Worm (Caenorhabditis elegans) whole organism, L3 larva: ENCODE measurements around the gene srj-37.

ENCODE experiments used
- ZK546.5 ChIP-seq: sonication (generic microtip); optimal IDR thresholded peaks from 2 replicates; lab custom pipeline; 2017; ENCODE audit warnings: missing biosample characterization, missing genetic modification characterization
- ama-1 ChIP-seq: fragments of 150-350 bp; optimal IDR thresholded peaks from 2 replicates; lab custom pipeline; 2018
- ceh-16 ChIP-seq: sonication (generic microtip); optimal IDR thresholded peaks from 2 replicates; lab custom pipeline; 2017; ENCODE audit warnings: missing biosample characterization, missing genetic modification characterization
- ceh-28 ChIP-seq: fragments of 150-350 bp; optimal IDR thresholded peaks from 2 replicates; lab custom pipeline; 2014; ENCODE audit warnings: missing biosample characterization, missing genetic modification reagents, missing genetic modification characterization
- ceh-9 ChIP-seq: sonication (generic microtip); optimal IDR thresholded peaks from 2 replicates; lab custom pipeline; 2018; ENCODE audit warnings: missing biosample characterization, missing genetic modification characterization
- daf-12 ChIP-seq: fragments of 150-350 bp; optimal IDR thresholded peaks from 2 replicates; lab custom pipeline; 2014; ENCODE audit warnings: missing biosample characterization, missing genetic modification reagents, missing genetic modification characterization
- egl-27 ChIP-seq: sonication (generic microtip); optimal IDR thresholded peaks from 4 replicates; lab custom pipeline; 2017; ENCODE audit warnings: missing biosample characterization, missing genetic modification reagents, missing genetic modification characterization
- egl-5 ChIP-seq: fragments of 150-350 bp; optimal IDR thresholded peaks from 2 replicates; lab custom pipeline; 2017; ENCODE audit warnings: missing biosample characterization, missing genetic modification reagents, missing genetic modification characterization, inconsistent platforms
- elt-1 ChIP-seq: fragments of 150-350 bp; optimal IDR thresholded peaks from 2 replicates; lab custom pipeline; 2014; ENCODE audit warnings: missing biosample characterization, missing genetic modification characterization
- elt-2 ChIP-seq: sonication (generic microtip); optimal IDR thresholded peaks from 2 replicates; lab custom pipeline; 2016; ENCODE audit warnings: missing genetic modification reagents, mild to moderate bottlenecking, missing genetic modification characterization, missing compliant biosample characterization
- elt-3 ChIP-seq, 3 experiments: fragments of 150-350 bp in 1 of 3; sonication (generic microtip) in 2 of 3; optimal IDR thresholded peaks; 2 replicates in 2 of 3; 4 replicates in 1 of 3; lab custom pipeline; 2014 to 2017; ENCODE audit warnings: missing biosample characterization in 3 of 3, missing genetic modification characterization in 3 of 3
- eor-1 ChIP-seq, 2 experiments: fragments of 150-350 bp; optimal IDR thresholded peaks; 2 replicates each; lab custom pipeline; 2014 to 2018; ENCODE audit warnings: missing biosample characterization in 2 of 2, missing genetic modification characterization in 2 of 2
- fkh-10 ChIP-seq: sonication (generic microtip); optimal IDR thresholded peaks from 2 replicates; lab custom pipeline; 2017; ENCODE audit warnings: missing biosample characterization, missing genetic modification reagents, missing genetic modification characterization
- fkh-2 ChIP-seq: fragments of 150-350 bp; optimal IDR thresholded peaks from 2 replicates; lab custom pipeline; 2014; ENCODE audit warnings: missing biosample characterization, missing genetic modification reagents, missing genetic modification characterization
- fos-1 ChIP-seq: fragments of 150-350 bp; optimal IDR thresholded peaks from 2 replicates; lab custom pipeline; 2014; ENCODE audit warnings: missing biosample characterization, missing genetic modification characterization
- hmg-11 ChIP-seq: sonication (generic microtip); optimal IDR thresholded peaks from 2 replicates; lab custom pipeline; 2016; ENCODE audit warnings: missing genetic modification characterization, missing compliant biosample characterization
- jun-1 ChIP-seq: fragments of 150-350 bp; optimal IDR thresholded peaks from 2 replicates; lab custom pipeline; 2014; ENCODE audit warnings: missing biosample characterization, missing genetic modification reagents, missing genetic modification characterization
- lin-15B ChIP-seq: fragments of 150-350 bp; optimal IDR thresholded peaks from 2 replicates; lab custom pipeline; 2014; ENCODE audit warnings: missing biosample characterization, missing genetic modification characterization
- lin-39 ChIP-seq: fragments of 150-350 bp; optimal IDR thresholded peaks from 2 replicates; lab custom pipeline; 2018; ENCODE audit warnings: missing biosample characterization, missing genetic modification reagents, missing genetic modification characterization
- mdl-1 ChIP-seq: fragments of 150-350 bp; optimal IDR thresholded peaks from 2 replicates; lab custom pipeline; 2014; ENCODE audit warnings: missing biosample characterization, missing genetic modification characterization
- mml-1 ChIP-seq: fragments of 150-350 bp; sonication (generic microtip); optimal IDR thresholded peaks from 3 replicates; lab custom pipeline; 2014; ENCODE audit warnings: missing biosample characterization, missing genetic modification characterization
- nfya-1 ChIP-seq: sonication (generic microtip); optimal IDR thresholded peaks from 2 replicates; lab custom pipeline; 2017; ENCODE audit warnings: missing genetic modification characterization, mild to moderate bottlenecking, missing compliant biosample characterization, antibody characterized with exemption, moderate library complexity; ENCODE audit not compliant: insufficient read depth
- nhr-11 ChIP-seq: fragments of 150-350 bp; optimal IDR thresholded peaks from 2 replicates; lab custom pipeline; 2014; ENCODE audit warnings: missing biosample characterization, missing genetic modification characterization
- nhr-23 ChIP-seq: fragments of 150-350 bp; optimal IDR thresholded peaks from 2 replicates; lab custom pipeline; 2014; ENCODE audit warnings: missing biosample characterization, missing genetic modification reagents, missing genetic modification characterization
- nhr-237 ChIP-seq: fragments of 150-350 bp; optimal IDR thresholded peaks from 2 replicates; lab custom pipeline; 2014; ENCODE audit warnings: missing biosample characterization, missing genetic modification characterization
- nhr-25 ChIP-seq: sonication (generic microtip); optimal IDR thresholded peaks from 2 replicates; lab custom pipeline; 2017; ENCODE audit warnings: missing biosample characterization, missing genetic modification characterization
- nhr-28 ChIP-seq: fragments of 150-350 bp; optimal IDR thresholded peaks from 2 replicates; lab custom pipeline; 2014; ENCODE audit warnings: missing biosample characterization, missing genetic modification characterization
- nhr-67 ChIP-seq: fragments of 150-350 bp; optimal IDR thresholded peaks from 2 replicates; lab custom pipeline; 2014; ENCODE audit warnings: missing biosample characterization, missing genetic modification characterization
- nhr-76 ChIP-seq: fragments of 150-350 bp; sonication (generic microtip); optimal IDR thresholded peaks from 5 replicates; lab custom pipeline; 2014; ENCODE audit warnings: missing biosample characterization, missing genetic modification characterization
- nhr-77 ChIP-seq: fragments of 150-350 bp; optimal IDR thresholded peaks from 2 replicates; lab custom pipeline; 2014; ENCODE audit warnings: missing biosample characterization, missing genetic modification characterization
- pqm-1 ChIP-seq: fragments of 150-350 bp; optimal IDR thresholded peaks from 2 replicates; lab custom pipeline; 2017; ENCODE audit warnings: missing biosample characterization, missing genetic modification characterization, inconsistent platforms
- sea-2 ChIP-seq: fragments of 150-350 bp; sonication (generic microtip); optimal IDR thresholded peaks from 4 replicates; lab custom pipeline; 2014; ENCODE audit warnings: missing biosample characterization, missing genetic modification reagents, missing genetic modification characterization
- skn-1 ChIP-seq: fragments of 150-350 bp; optimal IDR thresholded peaks from 2 replicates; lab custom pipeline; 2014; ENCODE audit warnings: missing biosample characterization, missing genetic modification characterization
- snpc-4 ChIP-seq: fragments of 150-350 bp; optimal IDR thresholded peaks from 2 replicates; lab custom pipeline; 2014; ENCODE audit warnings: missing biosample characterization, missing genetic modification characterization
- tbx-2 ChIP-seq: sonication (generic microtip); optimal IDR thresholded peaks from 2 replicates; lab custom pipeline; 2016; ENCODE audit warnings: mild to moderate bottlenecking, missing genetic modification characterization, missing compliant biosample characterization
- unc-39 ChIP-seq: sonication (generic microtip); optimal IDR thresholded peaks from 4 replicates; lab custom pipeline; 2017; ENCODE audit warnings: missing biosample characterization, missing genetic modification characterization
- zag-1 ChIP-seq: fragments of 150-350 bp; optimal IDR thresholded peaks from 2 replicates; lab custom pipeline; 2014; ENCODE audit warnings: missing biosample characterization, missing genetic modification characterization
- ztf-11 ChIP-seq: fragments of 150-350 bp; optimal IDR thresholded peaks from 2 replicates; lab custom pipeline; 2014; ENCODE audit warnings: missing biosample characterization, missing genetic modification characterization

The srj-37 gene

DNA sequence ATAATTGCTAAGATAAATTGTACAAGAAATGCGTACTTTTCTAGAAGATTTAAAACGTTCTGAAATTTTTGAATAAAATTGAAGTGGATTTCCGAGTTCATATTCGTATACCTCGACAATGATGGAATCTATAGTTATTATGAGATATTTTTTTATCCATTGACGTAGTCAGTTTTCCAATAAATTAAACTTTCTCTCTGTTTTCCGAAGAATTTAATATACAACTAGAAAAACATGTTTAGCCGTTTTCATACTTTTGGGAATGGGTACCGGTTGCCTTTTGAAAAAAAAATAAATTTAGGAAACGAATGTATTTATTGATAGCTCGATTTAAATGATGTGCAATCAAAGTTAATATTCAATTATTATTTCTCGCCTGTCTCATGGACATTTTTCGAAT lies 29.6 kb upstream of the srj-37 start, which contains the start of gene srw-109:
Gene srw-109 (minus strand): TSS at position 101 of the 400 bp plus-strand sequence.
- TF ChIP-seq sea-2 (no peak), nhr-77 (tag; lab: Kevin White, UChicago) (no peak), fkh-2 (tag; lab: Kevin White, UChicago) (no peak), mml-1 (no peak), nhr-25 (no peak)

DNA sequence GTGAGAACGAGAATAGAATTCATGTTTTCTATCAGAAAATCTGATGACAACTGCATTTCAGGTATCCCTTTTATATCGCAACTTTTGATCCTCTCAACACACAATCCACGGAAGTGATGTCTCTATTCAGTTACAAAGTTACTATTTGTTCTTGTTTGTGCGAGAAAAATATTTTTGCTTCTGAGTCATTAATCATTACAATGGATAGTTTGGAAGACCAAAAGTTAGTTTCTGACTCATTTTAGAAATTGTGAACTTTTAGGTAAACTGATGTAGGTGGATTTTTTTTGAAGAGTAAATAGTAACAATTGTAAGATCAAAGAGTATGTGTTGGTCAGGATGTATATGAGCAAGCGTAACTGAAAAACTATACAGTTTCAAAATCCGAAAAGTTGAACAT lies 28.8 kb upstream of the srj-37 start, which contains the start of gene srlf-36:
Gene srlf-36 (minus strand): TSS at position 101 of the 400 bp plus-strand sequence.
- TF ChIP-seq ceh-28 (tag; lab: Kevin White, UChicago) (no peak), mdl-1 (tag; lab: Kevin White, UChicago) (no peak), eor-1 (tag; optimal IDR thresholded peaks at IDR 0.05; lab: Kevin White, UChicago) (no peak), nhr-25 (no peak), sea-2 (no peak), nhr-28 (tag; lab: Kevin White, UChicago) (no peak), nhr-11 (tag; lab: Kevin White, UChicago) (no peak), hmg-11 (tag; lab: Kevin White, UChicago) (no peak), nhr-67 (tag; lab: Kevin White, UChicago) (no peak), ceh-9 (no peak), pqm-1 (no peak), jun-1 (tag; lab: Kevin White, UChicago) (no peak), tbx-2 (no peak), ZK546.5 (tag; lab: Kevin White, UChicago) (no peak), ceh-16 (no peak), nhr-237 (tag; lab: Kevin White, UChicago) (no peak), mml-1 (no peak), elt-2 (no peak), egl-5 (no peak)

DNA sequence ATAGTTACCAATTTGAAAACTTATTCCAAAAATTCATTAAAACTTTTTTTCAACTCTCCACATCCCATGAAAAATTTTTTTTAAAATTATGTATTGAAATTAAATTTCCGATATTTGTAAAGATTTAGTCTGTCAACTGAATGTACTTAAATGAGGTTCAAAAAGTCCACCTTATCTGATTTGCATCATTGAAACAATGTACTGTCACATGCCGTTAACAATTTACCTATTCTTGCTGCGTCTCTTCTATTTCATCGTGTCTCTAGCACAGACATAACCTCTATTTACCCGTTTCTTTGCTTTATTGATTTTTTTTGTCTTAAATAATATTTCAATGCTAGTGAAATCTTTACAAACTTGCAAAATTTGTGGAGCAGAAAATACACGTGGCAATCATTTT lies 28.2 kb upstream of the srj-37 start, which contains the start of gene nhr-90:
Gene nhr-90 (plus strand): TSS at position 296 of the 400 bp plus-strand sequence.
- TF ChIP-seq zag-1 (tag; lab: Kevin White, UChicago) (no peak), elt-1 (tag; lab: Kevin White, UChicago) (peak; percentile 36), egl-27 (tag; lab: Kevin White, UChicago) (no peak), ama-1 (lab: Kevin White, UChicago) (no peak), ceh-28 (tag; lab: Kevin White, UChicago) (peak; percentile 44), elt-2 (peak; percentile 41), jun-1 (tag; lab: Kevin White, UChicago) (no peak), nhr-237 (tag; lab: Kevin White, UChicago) (no peak), nhr-76 (no peak), tbx-2 (no peak), nfya-1 (tag; lab: Kevin White, UChicago) (no peak), fkh-10 (no peak), snpc-4 (peak; percentile 5), nhr-11 (tag; lab: Kevin White, UChicago) (no peak), nhr-25 (peak; percentile 17), unc-39 (no peak), pqm-1 (peak; percentile 31), fos-1 (no peak), nhr-23 (tag; lab: Kevin White, UChicago) (peak; percentile 25), skn-1 (tag; lab: Kevin White, UChicago) (no peak)

DNA sequence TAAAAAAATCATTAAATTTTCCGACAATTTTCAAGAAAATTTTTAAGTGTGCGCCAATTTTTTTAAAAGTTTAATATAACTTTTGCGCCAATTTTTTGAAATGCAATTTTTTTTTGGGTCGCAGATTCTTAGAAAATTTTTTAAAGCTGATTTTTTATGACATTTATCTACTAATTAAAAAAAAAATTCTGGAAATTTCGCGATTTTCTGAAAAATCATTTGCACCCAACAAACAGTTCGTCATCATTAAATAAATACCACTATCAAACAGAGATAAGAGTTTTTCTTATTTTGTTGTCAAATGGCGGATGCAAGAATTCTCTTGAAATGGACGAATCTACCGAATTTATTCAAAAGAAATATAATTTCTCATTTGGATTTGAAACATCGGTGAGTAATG lies 23.2 kb upstream of the srj-37 start, which contains the start of gene F48G7.13:
Gene F48G7.13 (plus strand): TSS at position 301 of the 400 bp plus-strand sequence.
- TF ChIP-seq ceh-9, result no peak
- no peak for TF ChIP-seq egl-5
- TF ChIP-seq skn-1 (tag; lab: Kevin White, UChicago), result no peak
- no peak for TF ChIP-seq unc-39
- TF ChIP-seq ztf-11, result no peak
- TF ChIP-seq egl-27 (tag; lab: Kevin White, UChicago), result no peak
- no peak for TF ChIP-seq snpc-4
- no peak for TF ChIP-seq fkh-10
- no peak for TF ChIP-seq daf-12 (tag; lab: Kevin White, UChicago)
- no peak for TF ChIP-seq ZK546.5 (tag; lab: Kevin White, UChicago)
- TF ChIP-seq ceh-16, result no peak
- no peak for TF ChIP-seq elt-3 (tag; optimal IDR thresholded peaks at IDR 0.05; lab: Kevin White, UChicago)

DNA sequence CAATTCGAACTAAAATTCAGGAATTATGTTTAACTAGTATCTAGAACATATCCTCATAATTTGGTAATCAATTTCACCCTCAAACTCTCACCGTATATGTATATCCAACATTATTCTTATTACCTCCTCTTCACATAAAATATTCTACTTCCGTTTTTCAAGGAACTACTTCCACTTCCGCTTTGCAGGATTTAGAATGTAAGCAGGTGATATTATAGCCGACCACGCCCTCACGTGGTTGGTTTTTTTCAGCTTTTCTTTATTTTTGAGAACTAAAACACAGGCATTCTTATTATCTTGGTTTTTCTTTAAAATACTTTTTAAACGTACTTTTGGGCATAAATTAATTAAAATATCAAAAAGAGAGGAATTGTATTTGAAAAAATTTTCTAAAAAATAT lies 20.5 kb upstream of the srj-37 start:
- TF ChIP-seq lin-15B (tag; lab: Kevin White, UChicago) (no peak), nhr-11 (tag; lab: Kevin White, UChicago) (peak; percentile 38), nhr-237 (tag; lab: Kevin White, UChicago) (no peak), unc-39 (no peak), mdl-1 (tag; lab: Kevin White, UChicago) (no peak), jun-1 (tag; lab: Kevin White, UChicago) (no peak), lin-39 (tag; lab: Kevin White, UChicago) (no peak), zag-1 (tag; lab: Kevin White, UChicago) (no peak), elt-3 (tag; optimal IDR thresholded peaks at IDR 0.05; lab: Kevin White, UChicago) (no peak)
